Worm (Caenorhabditis elegans) whole organism, L1 larva: Measurements from ENCODE around the gene srw-73.

ENCODE experiments used
- C04F5.9 ChIP-seq: sonication (generic microtip); optimal IDR thresholded peaks from 2 replicates; lab custom pipeline; 2016; ENCODE audit warnings: missing genetic modification characterization, missing compliant biosample characterization
- Y116A8C.19 ChIP-seq: sonication (generic microtip); optimal IDR thresholded peaks from 2 replicates; lab custom pipeline; 2016; ENCODE audit warnings: missing compliant biosample characterization, missing genetic modification characterization, borderline replicate concordance
- aly-2 ChIP-seq: fragments of 150-350 bp; optimal IDR thresholded peaks from 2 replicates; lab custom pipeline; 2014; ENCODE audit warnings: missing biosample characterization, missing genetic modification characterization
- ama-1 ChIP-seq: fragments of 150-350 bp; optimal IDR thresholded peaks from 2 replicates; lab custom pipeline; 2014
- ceh-82 ChIP-seq, 3 experiments: fragments of 150-350 bp in 1 of 3; sonication (generic microtip) in 2 of 3; optimal IDR thresholded peaks; 2 replicates each; lab custom pipeline; 2014 to 2017; ENCODE audit warnings: missing biosample characterization in 3 of 3, missing genetic modification characterization in 3 of 3
- ceh-88 ChIP-seq: fragments of 200-800 bp; sonication (Bioruptor generic); IDR thresholded peaks from 2 replicates; pipeline ENCODE4 v1.3.6; 2022; ENCODE audit warnings: missing genetic modification characterization, missing compliant biosample characterization
- ceh-90 ChIP-seq: sonication (generic microtip); optimal IDR thresholded peaks from 2 replicates; lab custom pipeline; 2016; ENCODE audit warnings: missing genetic modification characterization, missing compliant biosample characterization
- dpl-1 ChIP-seq, 3 experiments: fragments of 150-350 bp in 2 of 3; sonication (generic microtip) in 1 of 3; optimal IDR thresholded peaks; 2 replicates each; lab custom pipeline; 2014 to 2017; ENCODE audit warnings: missing biosample characterization in 3 of 3, missing genetic modification characterization in 3 of 3, missing genetic modification reagents in 3 of 3
- efl-1 ChIP-seq, 4 experiments: fragments of 150-350 bp; optimal IDR thresholded peaks in 3 of 4; peaks in 1 of 4; 1 replicate in 1 of 4; 2 replicates in 3 of 4; lab custom pipeline; 2014; ENCODE audit warnings: missing biosample characterization in 2 of 4, missing genetic modification characterization in 2 of 4, missing genetic modification reagents in 2 of 4
- egl-13 ChIP-seq: sonication (generic microtip); optimal IDR thresholded peaks from 2 replicates; lab custom pipeline; 2016; ENCODE audit warnings: missing genotype, missing genetic modification reagents, missing genetic modification characterization, missing compliant biosample characterization
- egl-27 ChIP-seq, 2 experiments: fragments of 150-350 bp in 1 of 2; sonication (generic microtip); optimal IDR thresholded peaks; 3 replicates each; lab custom pipeline; 2017 to 2018; ENCODE audit warnings: missing biosample characterization in 2 of 2, missing genetic modification characterization in 2 of 2, missing genetic modification reagents in 2 of 2
- elt-2 ChIP-seq: sonication (generic microtip); optimal IDR thresholded peaks from 2 replicates; lab custom pipeline; 2016; ENCODE audit warnings: missing genetic modification characterization, mild to moderate bottlenecking, inconsistent platforms, missing compliant biosample characterization, missing genetic modification reagents
- elt-3 ChIP-seq, 6 experiments: fragments of 150-350 bp in 1 of 6; sonication (generic microtip); optimal IDR thresholded peaks; 2 replicates each; lab custom pipeline; 2017 to 2018; ENCODE audit warnings: missing biosample characterization in 6 of 6, missing genetic modification characterization in 6 of 6, inconsistent platforms in 1 of 6
- ets-5 ChIP-seq: fragments of 200-800 bp; sonication (Bioruptor generic); IDR thresholded peaks from 2 replicates; pipeline ENCODE4 v1.3.6; 2022; ENCODE audit warnings: missing genetic modification characterization, missing compliant biosample characterization
- fkh-4 ChIP-seq: sonication (generic microtip); optimal IDR thresholded peaks from 2 replicates; lab custom pipeline; 2016; ENCODE audit warnings: missing compliant biosample characterization, missing genetic modification characterization, borderline replicate concordance
- fkh-8 ChIP-seq: sonication (generic microtip); optimal IDR thresholded peaks from 2 replicates; lab custom pipeline; 2016; ENCODE audit warnings: mild to moderate bottlenecking, missing genetic modification characterization, missing compliant biosample characterization
- fos-1 ChIP-seq: fragments of 150-350 bp; optimal IDR thresholded peaks from 2 replicates; lab custom pipeline; 2014; ENCODE audit warnings: missing biosample characterization, missing genetic modification characterization
- hlh-17 ChIP-seq: fragments of 200-800 bp; sonication (Bioruptor generic); optimal IDR thresholded peaks from 2 replicates; lab custom pipeline; 2018; ENCODE audit warnings: missing genetic modification characterization, mild to moderate bottlenecking, missing compliant biosample characterization, moderate library complexity, borderline replicate concordance
- hpl-2 ChIP-seq: fragments of 150-350 bp; optimal IDR thresholded peaks from 2 replicates; lab custom pipeline; 2014; ENCODE audit warnings: missing biosample characterization, missing genetic modification reagents, missing genetic modification characterization
- isw-1 ChIP-seq: fragments of 200-800 bp; sonication (Bioruptor generic); IDR thresholded peaks from 2 replicates; pipeline ENCODE4 v1.3.6; 2022; ENCODE audit warnings: missing genetic modification characterization, missing compliant biosample characterization
- jun-1 ChIP-seq: fragments of 150-350 bp; optimal IDR thresholded peaks from 2 replicates; lab custom pipeline; 2014; ENCODE audit warnings: missing biosample characterization, missing genetic modification reagents, missing genetic modification characterization
- lin-35 ChIP-seq, 2 experiments: fragments of 150-350 bp; optimal IDR thresholded peaks; 2 replicates each; lab custom pipeline; 2014; ENCODE audit warnings: missing biosample characterization in 2 of 2, missing genetic modification characterization in 2 of 2, missing genetic modification reagents in 2 of 2
- mdl-1 ChIP-seq, 2 experiments: fragments of 150-350 bp; optimal IDR thresholded peaks; 2 replicates each; lab custom pipeline; 2014 to 2017; ENCODE audit warnings: missing biosample characterization in 2 of 2, missing genetic modification characterization in 2 of 2, inconsistent platforms in 1 of 2
- mef-2 ChIP-seq: fragments of 150-350 bp; optimal IDR thresholded peaks from 2 replicates; lab custom pipeline; 2014; ENCODE audit warnings: missing biosample characterization, missing genetic modification characterization
- mep-1 ChIP-seq: fragments of 150-350 bp; optimal IDR thresholded peaks from 2 replicates; lab custom pipeline; 2014; ENCODE audit warnings: missing biosample characterization, missing genetic modification characterization
- nhr-19 ChIP-seq: fragments of 200-800 bp; sonication (Bioruptor generic); conservative IDR thresholded peaks from 2 replicates; pipeline ENCODE4 v1.3.6; 2022; ENCODE audit warnings: missing genetic modification characterization, missing compliant biosample characterization
- nhr-20 ChIP-seq: sonication (generic microtip); optimal IDR thresholded peaks from 2 replicates; lab custom pipeline; 2016; ENCODE audit warnings: mild to moderate bottlenecking, missing genetic modification characterization, missing compliant biosample characterization
- nhr-28 ChIP-seq: fragments of 150-350 bp; optimal IDR thresholded peaks from 2 replicates; lab custom pipeline; 2014; ENCODE audit warnings: missing biosample characterization, missing genetic modification characterization
- nhr-71 ChIP-seq: sonication (generic microtip); optimal IDR thresholded peaks from 2 replicates; lab custom pipeline; 2016; ENCODE audit warnings: mild to moderate bottlenecking, missing genetic modification characterization, moderate library complexity, missing compliant biosample characterization
- nhr-76 ChIP-seq: sonication (generic microtip); optimal IDR thresholded peaks from 2 replicates; lab custom pipeline; 2017; ENCODE audit warnings: missing biosample characterization, missing genetic modification characterization
- nhr-85 ChIP-seq: sonication (generic microtip); peaks from one replicate; lab custom pipeline; 2016; ENCODE audit warnings: missing genetic modification characterization, inconsistent platforms, missing compliant biosample characterization
- rnt-1 ChIP-seq: sonication (generic microtip); optimal IDR thresholded peaks from 2 replicates; lab custom pipeline; 2016; ENCODE audit warnings: mild to moderate bottlenecking, missing genetic modification characterization, moderate library complexity, missing compliant biosample characterization
- snpc-4 ChIP-seq: fragments of 150-350 bp; optimal IDR thresholded peaks from 2 replicates; lab custom pipeline; 2014; ENCODE audit warnings: missing biosample characterization, missing genetic modification characterization
- snu-23 ChIP-seq: sonication (generic microtip); optimal IDR thresholded peaks from 2 replicates; lab custom pipeline; 2016; ENCODE audit warnings: missing genetic modification characterization, missing compliant biosample characterization
- sox-4 ChIP-seq: sonication (generic microtip); optimal IDR thresholded peaks from 2 replicates; lab custom pipeline; 2016; ENCODE audit warnings: missing genetic modification characterization, missing compliant biosample characterization
- sptf-1 ChIP-seq: fragments of 150-350 bp; optimal IDR thresholded peaks from 2 replicates; lab custom pipeline; 2014; ENCODE audit warnings: missing biosample characterization, missing genetic modification characterization
- swsn-7 ChIP-seq: sonication (generic microtip); optimal IDR thresholded peaks from 2 replicates; lab custom pipeline; 2016; ENCODE audit warnings: missing genetic modification characterization, missing compliant biosample characterization
- tbx-2 ChIP-seq: sonication (generic microtip); optimal IDR thresholded peaks from 2 replicates; lab custom pipeline; 2016; ENCODE audit warnings: missing genetic modification characterization, missing compliant biosample characterization
- unc-130 ChIP-seq: fragments of 150-350 bp; optimal IDR thresholded peaks from 2 replicates; lab custom pipeline; 2017; ENCODE audit warnings: missing biosample characterization, missing genetic modification characterization, inconsistent platforms
- unc-30 ChIP-seq: sonication (generic microtip); optimal IDR thresholded peaks from 2 replicates; lab custom pipeline; 2017; ENCODE audit warnings: missing biosample characterization, missing genetic modification characterization
- unc-86 ChIP-seq: sonication (generic microtip); optimal IDR thresholded peaks from 2 replicates; lab custom pipeline; 2016; ENCODE audit warnings: missing genetic modification characterization, missing compliant biosample characterization
- unc-98 ChIP-seq: fragments of 200-800 bp; sonication (Bioruptor generic); IDR thresholded peaks from 2 replicates; pipeline ENCODE4 v1.3.6; 2022; ENCODE audit warnings: missing genetic modification characterization, missing compliant biosample characterization
- zag-1 ChIP-seq: fragments of 150-350 bp; optimal IDR thresholded peaks from 2 replicates; lab custom pipeline; 2014; ENCODE audit warnings: missing biosample characterization, missing genetic modification characterization
- zip-4 ChIP-seq: fragments of 200-800 bp; sonication (Bioruptor generic); optimal IDR thresholded peaks from 2 replicates; lab custom pipeline; 2018; ENCODE audit warnings: mild to moderate bottlenecking, missing genetic modification characterization, moderate library complexity, missing compliant biosample characterization
- ztf-4 ChIP-seq: fragments of 150-350 bp; optimal IDR thresholded peaks from 2 replicates; lab custom pipeline; 2014; ENCODE audit warnings: missing biosample characterization, missing genetic modification characterization

srw-73 gene

ce11 chrV:16593792-16594059 is 5.4 kb upstream of the srw-73 start:
- peak; percentile 6 for TF ChIP-seq ama-1 (lab: Kevin White, UChicago)
- TF ChIP-seq unc-86 (tag; lab: Kevin White, UChicago): no peak

DNA sequence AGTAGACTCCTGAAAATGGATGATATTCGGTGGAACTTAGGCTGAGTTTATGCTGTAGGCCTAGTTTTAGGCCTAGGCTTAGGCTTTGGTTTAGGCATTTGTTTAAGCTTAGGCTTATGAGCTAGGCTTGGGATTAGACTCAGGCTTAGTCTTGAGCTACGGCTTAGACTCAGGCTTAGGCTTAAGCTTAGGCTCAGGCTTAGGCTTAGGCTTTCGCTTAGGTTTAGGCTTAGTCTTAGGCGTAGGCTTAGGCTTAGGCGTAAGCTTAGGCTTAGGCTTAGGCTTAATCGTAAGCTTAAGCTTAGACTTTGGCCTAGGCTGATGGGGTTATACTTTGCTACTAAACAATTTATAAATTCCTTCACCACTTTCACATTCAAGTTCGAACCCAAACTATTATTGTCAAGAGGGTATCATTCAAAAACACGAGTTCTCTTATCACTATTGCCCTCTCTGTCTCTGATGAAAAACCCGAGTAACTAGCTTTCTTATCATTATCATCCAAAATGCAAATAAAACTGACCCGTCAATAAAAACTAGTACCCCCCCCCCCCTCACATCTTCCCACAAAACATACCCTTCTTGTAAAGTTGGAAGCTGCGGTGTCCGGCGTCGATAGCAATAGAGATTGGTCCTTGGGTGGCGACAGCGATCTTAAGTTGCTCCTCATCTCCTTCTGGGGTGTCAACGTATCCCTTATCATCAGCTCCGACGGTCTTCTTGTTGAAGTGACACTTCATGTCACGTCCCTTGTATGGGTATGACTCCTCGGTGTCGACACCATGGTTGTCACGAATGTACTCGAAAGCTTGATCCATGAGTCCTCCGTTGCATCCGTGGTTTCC is 4.8 kb upstream of the srw-73 start:
- TF ChIP-seq efl-1 (optimal IDR thresholded peaks at IDR 0.05; lab: Kevin White, UChicago): no peak
- TF ChIP-seq efl-1 (GFP tag; optimal IDR thresholded peaks at IDR 0.05 in 1 of 2; lab: Kevin White, UChicago): peak in 1 of 2 experiments; percentile 50
- no peak for TF ChIP-seq sptf-1
- TF ChIP-seq tbx-2 (tag; lab: Kevin White, UChicago): no peak
- no peak for TF ChIP-seq mef-2 (tag; lab: Kevin White, UChicago)
- TF ChIP-seq nhr-19: peak; percentile 9; the same call in 1 of the 2 replicates
- no peak for TF ChIP-seq ceh-82 (tag; optimal IDR thresholded peaks at IDR 0.05; lab: Kevin White, UChicago)
- TF ChIP-seq ets-5: no peak
- TF ChIP-seq elt-3 (tag; optimal IDR thresholded peaks at IDR 0.05; lab: Kevin White, UChicago): peak in 1 of 6 experiments; percentile 37
- peak; percentile 68 for TF ChIP-seq elt-2 (tag; lab: Kevin White, UChicago)
- TF ChIP-seq, all 84 proteins: peak for 4

DNA sequence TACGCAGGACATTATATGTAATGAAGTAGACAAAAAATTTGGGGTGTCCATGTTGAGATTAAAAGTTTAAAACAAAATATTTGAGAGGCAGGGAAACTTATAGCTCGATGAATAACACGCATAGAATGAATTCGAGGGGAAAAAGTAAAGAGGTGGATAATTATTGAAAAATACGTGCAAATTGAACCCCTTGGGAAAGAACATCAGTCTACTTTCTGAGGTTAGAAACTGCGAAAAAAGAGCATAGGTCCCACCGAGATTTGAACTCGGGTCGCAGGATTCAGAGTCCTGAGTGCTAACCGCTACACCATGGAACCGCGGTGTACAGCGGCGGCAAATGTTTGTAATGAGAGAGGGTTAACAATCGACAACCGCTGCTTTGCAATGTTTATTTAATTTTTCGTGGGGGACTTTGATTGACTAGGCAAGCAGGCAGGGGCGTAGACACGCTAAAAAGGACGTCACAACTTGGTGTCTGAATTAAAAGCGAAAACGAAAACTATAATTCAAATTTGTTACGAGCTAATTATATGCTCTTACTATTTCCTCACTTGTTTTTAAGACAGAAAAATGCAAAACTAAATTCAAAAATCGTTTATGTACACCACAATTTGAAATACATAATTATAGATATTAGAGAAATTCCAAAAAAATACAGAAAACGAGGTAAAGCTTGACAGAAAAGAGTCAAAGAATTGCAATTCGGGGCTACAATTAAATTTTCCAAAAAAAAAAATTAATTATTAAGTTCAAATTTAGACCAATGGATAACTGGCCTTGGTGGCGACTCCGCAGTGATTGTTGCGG is 3.9 kb upstream of the srw-73 start, which contains the start of gene srh-269:
Gene srh-269, minus strand, starts transcription at position 51 of the 807 bp plus-strand sequence.
- TF ChIP-seq mep-1: no peak
- TF ChIP-seq mdl-1 (tag; optimal IDR thresholded peaks at IDR 0.05; lab: Kevin White, UChicago): peak in 1 of 2 experiments; percentile 20
- TF ChIP-seq ztf-4 (tag; lab: Kevin White, UChicago): peak; percentile 75
- TF ChIP-seq snpc-4 (tag; lab: Kevin White, UChicago): peak; percentile 61
- TF ChIP-seq elt-3 (tag; optimal IDR thresholded peaks at IDR 0.05; lab: Kevin White, UChicago): peak in 1 of 6 experiments; percentile 6
- TF ChIP-seq unc-98 (GFP tag; lab: Robert Waterston, UW): no peak
- TF ChIP-seq unc-130 (tag; lab: Kevin White, UChicago): peak; percentile 62
- no peak for TF ChIP-seq mef-2 (tag; lab: Kevin White, UChicago)
- peak; percentile 51 for TF ChIP-seq jun-1 (tag; lab: Kevin White, UChicago)
- no peak for TF ChIP-seq sptf-1
- TF ChIP-seq dpl-1 (GFP tag; optimal IDR thresholded peaks at IDR 0.05; lab: Kevin White, UChicago): peak in 2 of 3 experiments; percentile 38 to 39
- no peak for TF ChIP-seq hlh-17 (GFP tag; lab: Kevin White, UChicago)
- TF ChIP-seq nhr-85 (tag; lab: Kevin White, UChicago): peak; percentile 27
- peak; percentile 28 to 55 for TF ChIP-seq efl-1 (optimal IDR thresholded peaks at IDR 0.05; lab: Kevin White, UChicago)
- TF ChIP-seq efl-1 (GFP tag; optimal IDR thresholded peaks at IDR 0.05 in 1 of 2; lab: Kevin White, UChicago): peak; percentile 8 to 92
- TF ChIP-seq nhr-20 (tag; lab: Kevin White, UChicago): peak; percentile 65
- peak; percentile 13 for TF ChIP-seq fos-1 (tag; lab: Kevin White, UChicago)
- no peak for TF ChIP-seq fkh-4 (tag; lab: Kevin White, UChicago)
- TF ChIP-seq sox-4 (tag; lab: Kevin White, UChicago): no peak
- no peak for TF ChIP-seq hpl-2
- no peak for TF ChIP-seq ceh-90
- peak; percentile 77 for TF ChIP-seq snu-23 (GFP tag; lab: Kevin White, UChicago)
- peak in 1 of 3 experiments; percentile 33 for TF ChIP-seq ceh-82 (tag; optimal IDR thresholded peaks at IDR 0.05; lab: Kevin White, UChicago)
- TF ChIP-seq rnt-1: peak; percentile 86
- TF ChIP-seq egl-13 (tag; lab: Kevin White, UChicago): no peak
- peak; percentile 87 for TF ChIP-seq ama-1 (lab: Kevin White, UChicago)
- TF ChIP-seq ceh-88: no peak
- peak; percentile 12 to 71 for TF ChIP-seq lin-35 (GFP tag; optimal IDR thresholded peaks at IDR 0.05; lab: Kevin White, UChicago)
- no peak for TF ChIP-seq zip-4 (GFP tag; lab: Kevin White, UChicago)
- TF ChIP-seq fkh-8: no peak
- TF ChIP-seq zag-1 (tag; lab: Kevin White, UChicago): no peak
- TF ChIP-seq Y116A8C.19 (tag; lab: Kevin White, UChicago): no peak
- no peak for TF ChIP-seq aly-2 (tag; lab: Kevin White, UChicago)
- no peak for TF ChIP-seq C04F5.9
- no peak for TF ChIP-seq nhr-28 (tag; lab: Kevin White, UChicago)
- peak; percentile 74 for TF ChIP-seq nhr-71 (tag; lab: Kevin White, UChicago)
- TF ChIP-seq isw-1: no peak
- peak; percentile 50 for TF ChIP-seq swsn-7
- no peak for TF ChIP-seq egl-27 (tag; optimal IDR thresholded peaks at IDR 0.05; lab: Kevin White, UChicago)
- no peak for TF ChIP-seq unc-30 (tag; lab: Kevin White, UChicago)
- no peak for TF ChIP-seq nhr-76 (tag; lab: Kevin White, UChicago)
